Fruit fly (Drosophila melanogaster) whole organism, adult: Measurements from ENCODE around the gene Ag5r.

ENCODE experiments used
- CG11617 ChIP-seq: fragments of 200-800 bp; sonication (Bioruptor generic); optimal IDR thresholded peaks from 2 replicates; lab custom pipeline; 2017; ENCODE audit warnings: mild to moderate bottlenecking, missing biosample characterization, missing genetic modification reagents, missing genetic modification characterization
- CG12768 ChIP-seq: fragments of 200-800 bp; sonication (Bioruptor generic); optimal IDR thresholded peaks from 2 replicates; lab custom pipeline; 2017; ENCODE audit warnings: missing biosample characterization, missing genetic modification characterization, mild to moderate bottlenecking, moderate library complexity, missing genetic modification reagents
- CG14711 ChIP-seq: fragments of 200-800 bp; sonication (Bioruptor generic); optimal IDR thresholded peaks from 2 replicates; lab custom pipeline; 2018; ENCODE audit warnings: missing biosample characterization, mild to moderate bottlenecking, missing genetic modification characterization, moderate library complexity
- CG33017 ChIP-seq: fragments of 200-800 bp; sonication (Bioruptor generic); optimal IDR thresholded peaks from 2 replicates; lab custom pipeline; 2018; ENCODE audit warnings: missing biosample characterization, mild to moderate bottlenecking, missing genetic modification characterization, moderate library complexity
- CG5204 ChIP-seq: fragments of 200-800 bp; sonication (Bioruptor generic); optimal IDR thresholded peaks from 2 replicates; lab custom pipeline; 2016; ENCODE audit warnings: missing biosample characterization, missing genetic modification characterization
- CG7045 ChIP-seq: fragments of 200-800 bp; sonication (Bioruptor generic); optimal IDR thresholded peaks from 2 replicates; lab custom pipeline; 2017; ENCODE audit warnings: missing biosample characterization, mild to moderate bottlenecking, missing genetic modification characterization
- CG7101 ChIP-seq: fragments of 200-800 bp; sonication (Bioruptor generic); optimal IDR thresholded peaks from 2 replicates; lab custom pipeline; 2018; ENCODE audit warnings: missing biosample characterization, mild to moderate bottlenecking, missing genetic modification characterization, moderate library complexity
- Clk ChIP-seq: fragments of 200-800 bp; sonication (Bioruptor generic); optimal IDR thresholded peaks from 2 replicates; lab custom pipeline; 2017; ENCODE audit warnings: missing biosample characterization, missing genetic modification characterization
- Crg-1 ChIP-seq: fragments of 200-800 bp; sonication (Bioruptor generic); optimal IDR thresholded peaks from 2 replicates; lab custom pipeline; 2016; ENCODE audit warnings: missing biosample characterization, missing genetic modification characterization
- Mnt ChIP-seq: fragments of 200-800 bp; sonication (Bioruptor generic); optimal IDR thresholded peaks from 2 replicates; lab custom pipeline; 2016; ENCODE audit warnings: missing biosample characterization, mild to moderate bottlenecking, missing genetic modification characterization
- bab1 ChIP-seq: fragments of 200-800 bp; sonication (Bioruptor generic); optimal IDR thresholded peaks from 3 replicates; lab custom pipeline; 2019; ENCODE audit warnings: missing biosample characterization, mild to moderate bottlenecking, missing genetic modification characterization, moderate library complexity
- cic ChIP-seq: fragments of 200-800 bp; sonication (Bioruptor generic); optimal IDR thresholded peaks from 2 replicates; lab custom pipeline; 2017; ENCODE audit warnings: missing biosample characterization, mild to moderate bottlenecking, missing genetic modification characterization, moderate library complexity
- cnc ChIP-seq, 2 experiments: fragments of >200 bp; optimal IDR thresholded peaks; 2 replicates each; lab custom pipeline; 2017
- kay ChIP-seq: fragments of 200-800 bp; sonication (Bioruptor generic); peaks from one replicate; lab custom pipeline; 2016; ENCODE audit warnings: missing biosample characterization, missing genetic modification characterization, borderline replicate concordance
- pad ChIP-seq: fragments of 200-800 bp; sonication (Bioruptor generic); optimal IDR thresholded peaks from 3 replicates; lab custom pipeline; 2017; ENCODE audit warnings: missing biosample characterization, missing genetic modification characterization, mild to moderate bottlenecking, moderate library complexity, missing genetic modification reagents
- tj ChIP-seq: fragments of 200-800 bp; sonication (Bioruptor generic); optimal IDR thresholded peaks from 3 replicates; lab custom pipeline; 2017; ENCODE audit warnings: missing biosample characterization, mild to moderate bottlenecking, missing genetic modification characterization, moderate library complexity
- toe ChIP-seq: fragments of 200-800 bp; sonication (Bioruptor generic); optimal IDR thresholded peaks from 2 replicates; lab custom pipeline; 2016; ENCODE audit warnings: missing biosample characterization, missing genetic modification characterization

Gene Ag5r

dm6 chrX:14750448-14750847 lies 35.9 kb downstream of the Ag5r start:
- no peak for TF ChIP-seq CG12768 (GFP tag; lab: Kevin White, UChicago)
- no peak for TF ChIP-seq Crg-1 (GFP tag; lab: Kevin White, UChicago)
- no peak for TF ChIP-seq tj (GFP tag; lab: Kevin White, UChicago)
- no peak for TF ChIP-seq CG5204 (GFP tag; lab: Kevin White, UChicago)
- TF ChIP-seq CG33017 (tag; lab: Kevin White, UChicago): no peak
- TF ChIP-seq bab1 (GFP tag; lab: Kevin White, UChicago): no peak
- no peak for TF ChIP-seq CG7101
- no peak for TF ChIP-seq Mnt (GFP tag; lab: Kevin White, UChicago)
- TF ChIP-seq cnc (optimal IDR thresholded peaks at IDR 0.05; lab: Kevin White, UChicago): no peak
- no peak for TF ChIP-seq CG14711 (tag; lab: Kevin White, UChicago)

dm6 chrX:14749086-14749874 lies 37.1 kb downstream of the Ag5r start, which contains the start of gene NetB:
NetB (minus strand) TSS chrX:14749376.
- no peak for TF ChIP-seq Mnt (GFP tag; lab: Kevin White, UChicago)
- TF ChIP-seq CG7101: no peak
- no peak for TF ChIP-seq Crg-1 (GFP tag; lab: Kevin White, UChicago)
- TF ChIP-seq CG7045: no peak
- no peak for TF ChIP-seq CG33017 (tag; lab: Kevin White, UChicago)
- no peak for TF ChIP-seq toe
- TF ChIP-seq cnc (optimal IDR thresholded peaks at IDR 0.05; lab: Kevin White, UChicago): no peak

dm6 chrX:14743819-14744218 lies 42.5 kb downstream of the Ag5r start:
- TF ChIP-seq kay (peak; percentile 7), Clk (GFP tag; lab: Kevin White, UChicago) (no peak)

dm6 chrX:14738420-14738819 lies 47.9 kb downstream of the Ag5r start:
- no peak for TF ChIP-seq cic (GFP tag; lab: Kevin White, UChicago)
- TF ChIP-seq bab1 (GFP tag; lab: Kevin White, UChicago): no peak
- TF ChIP-seq CG12768 (GFP tag; lab: Kevin White, UChicago): no peak
- TF ChIP-seq Crg-1 (GFP tag; lab: Kevin White, UChicago): no peak
- no peak for TF ChIP-seq CG33017 (tag; lab: Kevin White, UChicago)
- no peak for TF ChIP-seq toe
- TF ChIP-seq pad (GFP tag; lab: Kevin White, UChicago): no peak
- TF ChIP-seq CG11617 (GFP tag; lab: Kevin White, UChicago): no peak
- TF ChIP-seq kay: no peak
- TF ChIP-seq CG7101: no peak
- no peak for TF ChIP-seq Clk (GFP tag; lab: Kevin White, UChicago)
- TF ChIP-seq tj (GFP tag; lab: Kevin White, UChicago): no peak
- no peak for TF ChIP-seq CG14711 (tag; lab: Kevin White, UChicago)
- no peak for TF ChIP-seq Mnt (GFP tag; lab: Kevin White, UChicago)
- no peak for TF ChIP-seq CG7045
